1 fruit fly cellular context compared by ENCODE assay signal in the genomic region with DNA sequence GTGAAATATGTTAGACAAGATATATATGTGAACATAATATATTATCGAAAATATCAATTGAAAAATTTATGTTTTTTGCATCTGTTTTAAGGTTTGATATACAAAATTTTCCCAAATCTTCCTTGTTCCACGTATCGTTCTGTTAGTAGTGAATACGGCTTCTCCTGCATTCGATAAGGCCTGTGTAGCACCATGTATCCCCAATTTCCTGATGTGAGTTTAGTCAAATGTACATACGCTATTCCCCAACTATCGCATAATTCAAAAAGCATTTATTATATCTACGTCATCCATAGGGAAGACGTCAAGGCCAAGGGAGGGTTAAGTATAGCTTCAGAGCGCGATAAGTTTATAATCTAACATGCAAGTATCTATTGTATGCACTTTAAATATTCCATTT.
A peak's percentile ranks its signal among the peaks of the same experiment; 100 is the strongest.
TF ChIP-seq lines count a peak whose summit lies in the region.

No protein-coding gene starts in this region.

TF ChIP-seq in whole organism, embryonic, 481 proteins besides CTCF, POLR2A, EP300 and RAD21 (continued from another document):
- TF ChIP-seq CG31224 (GFP tag; IDR thresholded peaks at IDR 0.05; lab: Robert Waterston, UW), result no peak
- no peak for TF ChIP-seq CG6272 (GFP tag; IDR thresholded peaks at IDR 0.05; lab: Robert Waterston, UW)
- peak; percentile 81 for TF ChIP-seq CG2199 (GFP tag; IDR thresholded peaks at IDR 0.05; lab: Robert Waterston, UW)
- no peak for TF ChIP-seq CG6175 (GFP tag; IDR thresholded peaks at IDR 0.05; lab: Robert Waterston, UW)
- no peak for TF ChIP-seq sd (tag; optimal IDR thresholded peaks at IDR 0.05; lab: Kevin White, UChicago)
- TF ChIP-seq Hr78 (GFP tag; optimal IDR thresholded peaks at IDR 0.05; lab: Kevin White, UChicago), result no peak
- peak; percentile 29; the same call in 1 of the 2 replicates for TF ChIP-seq amos (GFP tag; IDR thresholded peaks at IDR 0.05; lab: Robert Waterston, UW; ENCODE audit: partially characterized antibody)
- no peak for TF ChIP-seq toy (GFP tag; IDR thresholded peaks at IDR 0.05; lab: Robert Waterston, UW)
- 0 out of 3 replicates have a peak, but pooled peaks have one; percentile 23 for TF ChIP-seq knrl (GFP tag; IDR thresholded peaks at IDR 0.05; lab: Robert Waterston, UW; ENCODE audit: partially characterized antibody)
- peak; percentile 14; the same call in 1 of the 2 replicates for TF ChIP-seq MBD-R2 (GFP tag; IDR thresholded peaks at IDR 0.05; lab: Robert Waterston, UW)
- peak; percentile 85 for TF ChIP-seq CG7357 (GFP tag; IDR thresholded peaks at IDR 0.05; lab: Robert Waterston, UW)
- peak; percentile 10 for TF ChIP-seq gfzf (GFP tag; optimal IDR thresholded peaks at IDR 0.05; lab: Kevin White, UChicago)
- no peak for TF ChIP-seq pan (optimal IDR thresholded peaks at IDR 0.05; lab: Kevin White, UChicago)
- TF ChIP-seq pan (GFP tag; optimal IDR thresholded peaks at IDR 0.05 in 1 of 2, IDR thresholded peaks at IDR 0.05 in 1 of 2), result no peak
- no peak for TF ChIP-seq MTF-1 (GFP tag; optimal IDR thresholded peaks at IDR 0.05; lab: Kevin White, UChicago; ENCODE audit: borderline replicate concordance)
- no peak for TF ChIP-seq fru (optimal IDR thresholded peaks at IDR 0.05; lab: Kevin White, UChicago)
- peak; percentile 91 for TF ChIP-seq ssp (GFP tag; IDR thresholded peaks at IDR 0.05; lab: Robert Waterston, UW)
- no peak for TF ChIP-seq pita (GFP tag; optimal IDR thresholded peaks at IDR 0.05; lab: Kevin White, UChicago)
- 0 out of 4 replicates have a peak, but pooled peaks have one; percentile 42 for TF ChIP-seq Dll (GFP tag; IDR thresholded peaks at IDR 0.05; lab: Robert Waterston, UW; ENCODE audit: partially characterized antibody)
- TF ChIP-seq hth (optimal IDR thresholded peaks at IDR 0.05; lab: Kevin White, UChicago), result no peak
- TF ChIP-seq Dek (tag; optimal IDR thresholded peaks at IDR 0.05; lab: Kevin White, UChicago), result no peak
- TF ChIP-seq repo (GFP tag; optimal IDR thresholded peaks at IDR 0.05; lab: Kevin White, UChicago), result no peak
- TF ChIP-seq nerfin-1 (tag; optimal IDR thresholded peaks at IDR 0.05; lab: Kevin White, UChicago), result no peak
- TF ChIP-seq CG3995 (GFP tag; optimal IDR thresholded peaks at IDR 0.05; lab: Kevin White, UChicago), result peak; percentile 67
- no peak for TF ChIP-seq odd (GFP tag; optimal IDR thresholded peaks at IDR 0.05; lab: Kevin White, UChicago)
- TF ChIP-seq Oaz (GFP tag; IDR thresholded peaks at IDR 0.05; lab: Robert Waterston, UW), result no peak
- peak; percentile 71 for TF ChIP-seq CG8290 (GFP tag; optimal IDR thresholded peaks at IDR 0.05; lab: Kevin White, UChicago)
- peak in 1 of 2 experiments; percentile 56 for TF ChIP-seq CG8290 (tag; optimal IDR thresholded peaks at IDR 0.05; lab: Kevin White, UChicago)
- TF ChIP-seq Nf-YC (tag; optimal IDR thresholded peaks at IDR 0.05; lab: Kevin White, UChicago), result no peak
- TF ChIP-seq Meics (GFP tag; optimal IDR thresholded peaks at IDR 0.05; lab: Kevin White, UChicago), result no peak
- no peak for TF ChIP-seq Hr3 (GFP tag; optimal IDR thresholded peaks at IDR 0.05; lab: Kevin White, UChicago)
- TF ChIP-seq CG17359 (tag; optimal IDR thresholded peaks at IDR 0.05; lab: Kevin White, UChicago), result no peak
- no peak for TF ChIP-seq Hand (GFP tag; optimal IDR thresholded peaks at IDR 0.05; lab: Kevin White, UChicago)
- peak; percentile 94 for TF ChIP-seq CG1024 (GFP tag; IDR thresholded peaks at IDR 0.05; lab: Robert Waterston, UW)
- TF ChIP-seq CG16813 (GFP tag; IDR thresholded peaks at IDR 0.05; lab: Robert Waterston, UW; ENCODE audit: partially characterized antibody), result 0 out of 3 replicates have a peak, but pooled peaks have one; percentile 28
- TF ChIP-seq ewg (GFP tag; optimal IDR thresholded peaks at IDR 0.05; lab: Kevin White, UChicago), result peak; percentile 83
- TF ChIP-seq GATAe (GFP tag; conservative IDR thresholded peaks at IDR 0.05; lab: Robert Waterston, UW), result no peak
- no peak for TF ChIP-seq unc-4 (GFP tag; IDR thresholded peaks at IDR 0.05; lab: Robert Waterston, UW; ENCODE audit: partially characterized antibody)
- no peak for TF ChIP-seq CG17361 (GFP tag; IDR thresholded peaks at IDR 0.05; lab: Robert Waterston, UW)
- no peak for TF ChIP-seq CG2875 (GFP tag; optimal IDR thresholded peaks at IDR 0.05; lab: Kevin White, UChicago)
- TF ChIP-seq YL-1 (GFP tag; optimal IDR thresholded peaks at IDR 0.05; lab: Kevin White, UChicago), result peak; percentile 0
- no peak for TF ChIP-seq Jarid2 (GFP tag; optimal IDR thresholded peaks at IDR 0.05; lab: Kevin White, UChicago)
- no peak for TF ChIP-seq lmd (GFP tag; IDR thresholded peaks at IDR 0.05; lab: Robert Waterston, UW)
- TF ChIP-seq sqz (GFP tag; optimal IDR thresholded peaks at IDR 0.05; lab: Kevin White, UChicago), result no peak
- peak; percentile 77 for TF ChIP-seq CG13894 (tag; optimal IDR thresholded peaks at IDR 0.05; lab: Kevin White, UChicago)
- TF ChIP-seq CG17829 (tag; optimal IDR thresholded peaks at IDR 0.05; lab: Kevin White, UChicago), result no peak
- no peak for TF ChIP-seq Poxn (GFP tag; IDR thresholded peaks at IDR 0.05; lab: Robert Waterston, UW)
- TF ChIP-seq Nf-YA (GFP tag; IDR thresholded peaks at IDR 0.05; lab: Robert Waterston, UW), result no peak
- TF ChIP-seq kah (GFP tag; optimal IDR thresholded peaks at IDR 0.05; lab: Kevin White, UChicago), result no peak
- TF ChIP-seq Pdp1 (GFP tag; optimal IDR thresholded peaks at IDR 0.05; lab: Kevin White, UChicago), result peak in 1 of 2 experiments; percentile 52
- TF ChIP-seq CG10274 (GFP tag; optimal IDR thresholded peaks at IDR 0.05; lab: Kevin White, UChicago), result no peak
- TF ChIP-seq inv (GFP tag; IDR thresholded peaks at IDR 0.05; lab: Robert Waterston, UW; ENCODE audit: partially characterized antibody), result peak; percentile 41; the same call in 1 of the 2 replicates
- no peak for TF ChIP-seq TFAM (GFP tag; optimal IDR thresholded peaks at IDR 0.05; lab: Kevin White, UChicago)
- no peak for TF ChIP-seq CG10147 (GFP tag; optimal IDR thresholded peaks at IDR 0.05; lab: Kevin White, UChicago)
- TF ChIP-seq fd96Cb (tag; optimal IDR thresholded peaks at IDR 0.05; lab: Kevin White, UChicago), result no peak
- TF ChIP-seq CG11504 (tag; optimal IDR thresholded peaks at IDR 0.05; lab: Kevin White, UChicago), result no peak
- TF ChIP-seq chif (GFP tag; optimal IDR thresholded peaks at IDR 0.05; lab: Kevin White, UChicago), result no peak
- TF ChIP-seq eve (GFP tag; optimal IDR thresholded peaks at IDR 0.05; lab: Kevin White, UChicago), result peak in 1 of 2 experiments; percentile 4
- TF ChIP-seq Vsx1 (GFP tag; optimal IDR thresholded peaks at IDR 0.05; lab: Kevin White, UChicago), result no peak
- TF ChIP-seq CG9215 (GFP tag; IDR thresholded peaks at IDR 0.05; lab: Robert Waterston, UW), result no peak
- TF ChIP-seq dpn (GFP tag; optimal IDR thresholded peaks at IDR 0.05; lab: Kevin White, UChicago), result no peak
- no peak for TF ChIP-seq sc (optimal IDR thresholded peaks at IDR 0.05; lab: Kevin White, UChicago)
- no peak for TF ChIP-seq sc (GFP tag; optimal IDR thresholded peaks at IDR 0.05; lab: Kevin White, UChicago)
- TF ChIP-seq ro (GFP tag; IDR thresholded peaks at IDR 0.05; lab: Robert Waterston, UW), result no peak
- TF ChIP-seq caup (GFP tag; optimal IDR thresholded peaks at IDR 0.05; lab: Kevin White, UChicago; ENCODE audit: severe bottlenecking), result no peak
- peak; percentile 95 for TF ChIP-seq CG1603 (tag; optimal IDR thresholded peaks at IDR 0.05; lab: Kevin White, UChicago)
- no peak for TF ChIP-seq CG14050 (GFP tag; IDR thresholded peaks at IDR 0.05; lab: Robert Waterston, UW)
- no peak for TF ChIP-seq CHES-1-like (GFP tag; optimal IDR thresholded peaks at IDR 0.05; lab: Kevin White, UChicago)
- TF ChIP-seq pfk (GFP tag; optimal IDR thresholded peaks at IDR 0.05; lab: Kevin White, UChicago), result peak; percentile 73
- no peak for TF ChIP-seq CG7963 (GFP tag; IDR thresholded peaks at IDR 0.05; lab: Robert Waterston, UW; ENCODE audit: partially characterized antibody)
- TF ChIP-seq CG15514 (GFP tag; optimal IDR thresholded peaks at IDR 0.05; lab: Kevin White, UChicago), result peak; percentile 96
- peak; percentile 1 for TF ChIP-seq CG4617 (GFP tag; optimal IDR thresholded peaks at IDR 0.05; lab: Kevin White, UChicago; ENCODE audit: borderline replicate concordance)
- peak; percentile 68 for TF ChIP-seq Sry-δ (GFP tag; optimal IDR thresholded peaks at IDR 0.05; lab: Kevin White, UChicago)
- TF ChIP-seq CG6791 (GFP tag; IDR thresholded peaks at IDR 0.05; lab: Robert Waterston, UW; ENCODE audit: partially characterized antibody), result peak; percentile 37; the same call in 1 of the 3 replicates
